Worm (Caenorhabditis elegans) whole organism, L3 larva: Measurements from ENCODE around the gene ugtp-1.

ENCODE experiments used
- aly-2 ChIP-seq: fragments of 150-350 bp; optimal IDR thresholded peaks from 2 replicates; lab custom pipeline; 2014; ENCODE audit warnings: missing biosample characterization, missing genetic modification characterization
- fkh-10 ChIP-seq: sonication (generic microtip); optimal IDR thresholded peaks from 2 replicates; lab custom pipeline; 2017; ENCODE audit warnings: missing biosample characterization, missing genetic modification reagents, missing genetic modification characterization
- fkh-2 ChIP-seq: fragments of 150-350 bp; optimal IDR thresholded peaks from 2 replicates; lab custom pipeline; 2014; ENCODE audit warnings: missing biosample characterization, missing genetic modification reagents, missing genetic modification characterization
- lin-15B ChIP-seq: fragments of 150-350 bp; optimal IDR thresholded peaks from 2 replicates; lab custom pipeline; 2014; ENCODE audit warnings: missing biosample characterization, missing genetic modification characterization
- nhr-11 ChIP-seq: fragments of 150-350 bp; optimal IDR thresholded peaks from 2 replicates; lab custom pipeline; 2014; ENCODE audit warnings: missing biosample characterization, missing genetic modification characterization
- nhr-237 ChIP-seq: fragments of 150-350 bp; optimal IDR thresholded peaks from 2 replicates; lab custom pipeline; 2014; ENCODE audit warnings: missing biosample characterization, missing genetic modification characterization
- nhr-28 ChIP-seq: fragments of 150-350 bp; optimal IDR thresholded peaks from 2 replicates; lab custom pipeline; 2014; ENCODE audit warnings: missing biosample characterization, missing genetic modification characterization
- ztf-4 ChIP-seq: fragments of 150-350 bp; optimal IDR thresholded peaks from 2 replicates; lab custom pipeline; 2014; ENCODE audit warnings: missing biosample characterization, missing genetic modification characterization

DNA sequence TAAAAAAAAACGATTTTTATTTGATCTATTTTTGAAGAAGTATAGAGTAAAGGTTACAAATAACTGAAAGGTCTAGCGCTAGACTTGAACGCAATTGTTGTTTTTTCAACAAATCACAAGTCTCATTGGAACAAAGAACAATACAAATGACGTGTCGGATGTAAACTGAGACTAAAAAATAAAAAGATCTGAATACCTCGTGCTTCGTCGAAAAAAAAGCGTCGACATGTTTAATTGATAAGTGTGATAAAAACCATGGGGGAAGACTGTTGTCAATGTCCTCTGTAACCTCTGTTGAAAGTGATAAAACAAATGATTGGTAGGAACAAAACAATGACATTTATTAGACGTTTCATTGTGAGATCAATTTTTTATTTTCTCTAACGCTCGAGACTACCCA lies 32.2 kb upstream of the ugtp-1 start:
- TF ChIP-seq lin-15B (tag; lab: Kevin White, UChicago) = no peak
- TF ChIP-seq nhr-28 (tag; lab: Kevin White, UChicago) = no peak
- TF ChIP-seq ztf-4 = no peak
- TF ChIP-seq fkh-10 (GFP tag; lab: Kevin White, UChicago) = no peak
- no peak for TF ChIP-seq nhr-237
- TF ChIP-seq aly-2 (tag; lab: Kevin White, UChicago) = no peak
- TF ChIP-seq fkh-2 (tag; lab: Kevin White, UChicago) = no peak
- no peak for TF ChIP-seq nhr-11
